Worm (Caenorhabditis elegans) whole organism, young adult: Measurements from ENCODE around the gene mlck-1.

Experiments
- B0261.1 ChIP-seq: sonication (generic microtip); optimal IDR thresholded peaks from 2 replicates; lab custom pipeline; 2016; ENCODE audit warnings: mild to moderate bottlenecking, missing genetic modification characterization, moderate library complexity, missing compliant biosample characterization
- D2030.7 ChIP-seq: fragments of 200-800 bp; sonication (Bioruptor generic); IDR thresholded peaks from 2 replicates; pipeline ENCODE4 v1.3.6; 2022; ENCODE audit warnings: missing genetic modification reagents, missing genetic modification characterization, missing compliant biosample characterization
- F23B12.7 ChIP-seq: sonication (generic microtip); optimal IDR thresholded peaks from 2 replicates; lab custom pipeline; 2017; ENCODE audit warnings: missing genetic modification characterization, mild to moderate bottlenecking, missing compliant biosample characterization, antibody characterized with exemption, moderate library complexity; ENCODE audit not compliant: insufficient read depth
- F39B2.1 ChIP-seq: fragments of 200-800 bp; sonication (Bioruptor generic); IDR thresholded peaks from 2 replicates; pipeline ENCODE4 v1.3.6; 2022; ENCODE audit warnings: missing genetic modification reagents, missing genetic modification characterization, missing compliant biosample characterization
- K11D2.4 ChIP-seq: fragments of 200-800 bp; sonication (Bioruptor generic); IDR thresholded peaks from 2 replicates; pipeline ENCODE4 v1.3.6; 2022; ENCODE audit warnings: missing genetic modification reagents, missing genetic modification characterization, missing compliant biosample characterization
- Y53G8AR.9 ChIP-seq: fragments of 200-800 bp; sonication (Bioruptor generic); conservative IDR thresholded peaks from 2 replicates; pipeline ENCODE4 v1.3.6; 2022; ENCODE audit warnings: missing genetic modification reagents, missing genetic modification characterization, missing compliant biosample characterization
- Y56A3A.18 ChIP-seq: fragments of 200-800 bp; sonication (Bioruptor generic); IDR thresholded peaks from 2 replicates; pipeline ENCODE4 v1.3.6; 2022; ENCODE audit warnings: missing genetic modification reagents, missing genetic modification characterization, missing compliant biosample characterization
- Y95B8A.8 ChIP-seq: fragments of 200-800 bp; sonication (Bioruptor generic); IDR thresholded peaks from 2 replicates; pipeline ENCODE4 v1.3.6; 2022; ENCODE audit warnings: missing genetic modification reagents, missing genetic modification characterization, missing compliant biosample characterization
- ZK185.1 ChIP-seq: sonication (generic microtip); optimal IDR thresholded peaks from 2 replicates; lab custom pipeline; 2016; ENCODE audit warnings: mild to moderate bottlenecking, missing genetic modification characterization, missing compliant biosample characterization; ENCODE audit not compliant: poor library complexity, severe bottlenecking
- ama-1 ChIP-seq, 3 experiments: fragments of 150-350 bp in 1 of 3; sonication (generic microtip) in 2 of 3; optimal IDR thresholded peaks; 2 replicates each; lab custom pipeline; 2014 to 2018; ENCODE audit warnings: missing biosample characterization in 2 of 3, missing genetic modification characterization in 2 of 3, missing genetic modification reagents in 2 of 3
- atf-7 ChIP-seq: sonication (generic microtip); optimal IDR thresholded peaks from 2 replicates; lab custom pipeline; 2017; ENCODE audit warnings: mild to moderate bottlenecking, missing genetic modification characterization, missing compliant biosample characterization
- ceh-40 ChIP-seq: fragments of 200-800 bp; sonication (Bioruptor generic); IDR thresholded peaks from 2 replicates; pipeline ENCODE4 v1.3.6; 2022; ENCODE audit warnings: missing genetic modification characterization, missing compliant biosample characterization
- ceh-58 ChIP-seq: fragments of 200-800 bp; sonication (Bioruptor generic); IDR thresholded peaks from 2 replicates; pipeline ENCODE4 v1.3.6; 2022; ENCODE audit warnings: missing genetic modification characterization, missing compliant biosample characterization
- chd-7 ChIP-seq: sonication (generic microtip); optimal IDR thresholded peaks from 2 replicates; lab custom pipeline; 2016; ENCODE audit warnings: mild to moderate bottlenecking, missing genetic modification characterization, moderate library complexity, missing compliant biosample characterization
- egl-44 ChIP-seq: fragments of 200-800 bp; sonication (Bioruptor generic); IDR thresholded peaks from 2 replicates; pipeline ENCODE4 v1.3.6; 2022; ENCODE audit warnings: missing genetic modification reagents, missing genetic modification characterization, missing compliant biosample characterization
- ets-4 ChIP-seq: fragments of 200-800 bp; sonication (Bioruptor generic); optimal IDR thresholded peaks from 2 replicates; lab custom pipeline; 2018; ENCODE audit warnings: mild to moderate bottlenecking, missing genetic modification characterization, missing compliant biosample characterization
- gei-17 ChIP-seq: fragments of 200-800 bp; sonication (Bioruptor generic); optimal IDR thresholded peaks from 2 replicates; lab custom pipeline; 2018; ENCODE audit warnings: mild to moderate bottlenecking, missing genetic modification characterization, missing compliant biosample characterization
- him-1 ChIP-seq: sonication (generic microtip); optimal IDR thresholded peaks from 2 replicates; lab custom pipeline; 2016; ENCODE audit warnings: missing genotype, missing genetic modification reagents, missing genetic modification characterization, missing compliant biosample characterization
- hlh-12 ChIP-seq: sonication (generic microtip); optimal IDR thresholded peaks from 2 replicates; lab custom pipeline; 2016; ENCODE audit warnings: missing genetic modification characterization, missing compliant biosample characterization
- hmg-1.2 ChIP-seq: fragments of 200-800 bp; sonication (Bioruptor generic); IDR thresholded peaks from 2 replicates; pipeline ENCODE4 v1.3.6; 2022; ENCODE audit warnings: missing genetic modification reagents, missing genetic modification characterization, missing compliant biosample characterization
- hrde-1 ChIP-seq: sonication (generic microtip); optimal IDR thresholded peaks from 2 replicates; lab custom pipeline; 2016; ENCODE audit warnings: missing genetic modification characterization, mild to moderate bottlenecking, missing compliant biosample characterization, moderate library complexity, missing genotype, missing genetic modification reagents, borderline replicate concordance
- lag-1 ChIP-seq: fragments of 200-800 bp; sonication (Bioruptor generic); IDR thresholded peaks from 2 replicates; pipeline ENCODE4 v1.3.6; 2022; ENCODE audit warnings: missing genetic modification reagents, missing genetic modification characterization, missing compliant biosample characterization
- lin-26 ChIP-seq: fragments of 200-800 bp; sonication (Bioruptor generic); IDR thresholded peaks from 2 replicates; pipeline ENCODE4 v1.3.6; 2022; ENCODE audit warnings: missing genetic modification reagents, missing genetic modification characterization, missing compliant biosample characterization
- madf-6 ChIP-seq: fragments of 200-800 bp; sonication (Bioruptor generic); IDR thresholded peaks from 2 replicates; pipeline ENCODE4 v1.3.6; 2022; ENCODE audit warnings: missing genetic modification reagents, missing genetic modification characterization, missing compliant biosample characterization
- mel-28 ChIP-seq: sonication (generic microtip); optimal IDR thresholded peaks from 2 replicates; lab custom pipeline; 2016; ENCODE audit warnings: borderline replicate concordance, mild to moderate bottlenecking, missing genetic modification characterization, missing compliant biosample characterization
- nhr-179 ChIP-seq: sonication (generic microtip); optimal IDR thresholded peaks from 2 replicates; lab custom pipeline; 2016; ENCODE audit warnings: mild to moderate bottlenecking, missing genetic modification characterization, missing compliant biosample characterization
- nhr-80 ChIP-seq: sonication (generic microtip); optimal IDR thresholded peaks from 2 replicates; lab custom pipeline; 2016; ENCODE audit warnings: missing genetic modification characterization, missing compliant biosample characterization
- pbrm-1 ChIP-seq: fragments of 200-800 bp; sonication (Bioruptor generic); IDR thresholded peaks from 2 replicates; pipeline ENCODE4 v1.3.6; 2022; ENCODE audit warnings: missing genetic modification reagents, missing genetic modification characterization, missing compliant biosample characterization
- rcor-1 ChIP-seq: fragments of 200-800 bp; sonication (Bioruptor generic); IDR thresholded peaks from 2 replicates; pipeline ENCODE4 v1.3.6; 2022; ENCODE audit warnings: missing genetic modification reagents, missing genetic modification characterization, missing compliant biosample characterization
- rec-8 ChIP-seq, 2 experiments: sonication (generic microtip); optimal IDR thresholded peaks; 2 replicates each; lab custom pipeline; 2016; ENCODE audit warnings: mild to moderate bottlenecking in 2 of 2, missing genetic modification characterization in 2 of 2, missing genetic modification reagents in 2 of 2, missing genotype in 2 of 2, missing biosample characterization in 1 of 2, missing compliant biosample characterization in 1 of 2, moderate library complexity in 1 of 2
- rpc-1 ChIP-seq, 2 experiments: fragments of 150-350 bp in 1 of 2; sonication (generic microtip) in 1 of 2; optimal IDR thresholded peaks; 2 replicates each; lab custom pipeline; 2014 to 2018; ENCODE audit warnings: missing biosample characterization in 1 of 2, missing genetic modification characterization in 1 of 2, missing genetic modification reagents in 1 of 2, missing genotype in 1 of 2
- sdz-38 ChIP-seq: sonication (generic microtip); optimal IDR thresholded peaks from 2 replicates; lab custom pipeline; 2016; ENCODE audit warnings: missing genotype, missing genetic modification characterization, missing compliant biosample characterization
- snpc-3.4 ChIP-seq: sonication (generic microtip); optimal IDR thresholded peaks from 2 replicates; lab custom pipeline; 2017; ENCODE audit warnings: missing genetic modification characterization, mild to moderate bottlenecking, missing compliant biosample characterization, antibody characterized with exemption, moderate library complexity, missing genotype, missing genetic modification reagents
- snpc-4 ChIP-seq, 5 experiments: fragments of 150-350 bp in 1 of 5; sonication (generic microtip) in 4 of 5; optimal IDR thresholded peaks; 2 replicates each; lab custom pipeline; 2014 to 2018; ENCODE audit warnings: missing genetic modification characterization in 5 of 5, missing biosample characterization in 3 of 5, antibody characterized with exemption in 2 of 5, mild to moderate bottlenecking in 2 of 5, missing compliant biosample characterization in 2 of 5, missing genotype in 2 of 5, moderate library complexity in 2 of 5, missing genetic modification reagents in 1 of 5
- tbp1 ChIP-seq: fragments of 200-800 bp; sonication (Bioruptor generic); optimal IDR thresholded peaks from 2 replicates; lab custom pipeline; 2018; ENCODE audit warnings: mild to moderate bottlenecking, missing genetic modification characterization, missing compliant biosample characterization
- unc-130 ChIP-seq: sonication (generic microtip); optimal IDR thresholded peaks from 2 replicates; lab custom pipeline; 2016; ENCODE audit warnings: missing genetic modification reagents, missing genetic modification characterization, missing compliant biosample characterization
- zim-3 ChIP-seq: sonication (generic microtip); optimal IDR thresholded peaks from 2 replicates; lab custom pipeline; 2017; ENCODE audit warnings: mild to moderate bottlenecking, missing genetic modification characterization, moderate library complexity, missing compliant biosample characterization
- ztf-18 ChIP-seq: sonication (generic microtip); optimal IDR thresholded peaks from 2 replicates; lab custom pipeline; 2016; ENCODE audit warnings: missing genotype, mild to moderate bottlenecking, missing genetic modification characterization, missing compliant biosample characterization
- ztf-25 ChIP-seq: fragments of 200-800 bp; sonication (Bioruptor generic); IDR thresholded peaks from 2 replicates; pipeline ENCODE4 v1.3.6; 2022; ENCODE audit warnings: missing genetic modification reagents, missing genetic modification characterization, missing compliant biosample characterization
- ztf-28 ChIP-seq: fragments of 200-800 bp; sonication (Bioruptor generic); IDR thresholded peaks from 2 replicates; pipeline ENCODE4 v1.3.6; 2022; ENCODE audit warnings: missing genetic modification reagents, missing genetic modification characterization, missing compliant biosample characterization

mlck-1 gene

DNA sequence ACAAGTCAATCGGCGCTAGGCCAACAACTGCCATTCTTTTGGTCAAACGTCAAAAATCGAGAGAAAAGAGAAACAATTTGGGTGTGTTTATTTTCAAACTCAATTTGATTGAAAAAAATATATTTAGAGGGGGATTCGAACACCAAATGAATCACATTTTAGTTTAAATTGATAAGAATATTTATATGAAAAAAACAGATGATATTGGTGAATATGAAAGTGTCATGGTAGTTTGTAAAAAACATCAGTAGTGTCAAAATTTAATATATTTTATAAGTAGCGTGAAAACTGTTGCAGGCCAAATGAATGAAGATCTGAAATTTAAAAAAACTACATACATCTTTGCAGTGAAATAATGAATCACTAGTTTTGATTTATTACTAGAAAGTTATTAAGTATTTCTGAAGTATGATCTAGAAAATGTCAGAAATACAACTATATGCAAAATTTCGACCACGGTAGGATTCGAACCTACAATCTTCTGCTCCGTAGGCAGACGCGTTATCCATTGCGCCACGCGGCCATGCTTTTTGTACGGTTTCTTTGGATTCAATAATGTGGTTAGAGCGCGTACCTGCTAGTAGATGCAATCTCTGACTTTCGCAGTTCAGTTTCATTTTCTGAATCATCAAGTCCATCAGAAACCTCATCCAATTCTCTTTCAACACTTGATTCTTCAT is 51.5 kb downstream of the mlck-1 start, which contains the start of gene F19C6.4:
Gene F19C6.4 (minus strand): TSS at position 51 of the 680 bp plus-strand sequence.
- TF ChIP-seq rcor-1 (0 out of 2 replicates have a peak, but pooled peaks have one; percentile 40), pbrm-1 (peak; percentile 75; the same call in 1 of the 2 replicates), Y95B8A.8 (GFP tag; lab: Robert Waterston, UW) (no peak), ztf-25 (GFP tag; lab: Robert Waterston, UW) (0 out of 2 replicates have a peak, but pooled peaks have one; percentile 62), hlh-12 (tag; lab: Kevin White, UChicago) (peak; percentile 10), nhr-179 (tag; lab: Kevin White, UChicago) (peak; percentile 47), snpc-3.4 (peak; percentile 37), gei-17 (GFP tag; lab: Kevin White, UChicago) (no peak), zim-3 (no peak), F39B2.1 (GFP tag; lab: Robert Waterston, UW) (0 out of 2 replicates have a peak, but pooled peaks have one; percentile 48), sdz-38 (tag; lab: Kevin White, UChicago) (no peak), ama-1 (optimal IDR thresholded peaks at IDR 0.05; lab: Kevin White, UChicago) (no peak), ama-1 (GFP tag; optimal IDR thresholded peaks at IDR 0.05; lab: Kevin White, UChicago) (peak in 1 of 2 experiments; percentile 60), ceh-58 (GFP tag; lab: Robert Waterston, UW) (no peak), tbp1 (peak; percentile 90), lag-1 (GFP tag; lab: Robert Waterston, UW) (no peak), ceh-40 (GFP tag; lab: Robert Waterston, UW) (peak; percentile 77), F23B12.7 (tag; lab: Kevin White, UChicago) (no peak), atf-7 (no peak), unc-130 (GFP tag; lab: Kevin White, UChicago) (peak; percentile 43), rpc-1 (optimal IDR thresholded peaks at IDR 0.05; lab: Kevin White, UChicago) (peak; percentile 84), rpc-1 (tag; optimal IDR thresholded peaks at IDR 0.05; lab: Kevin White, UChicago) (peak; percentile 91), chd-7 (tag; lab: Kevin White, UChicago) (peak; percentile 10), Y56A3A.18 (GFP tag; lab: Robert Waterston, UW) (peak; percentile 79), K11D2.4 (no peak), snpc-4 (GFP tag; optimal IDR thresholded peaks at IDR 0.05; lab: Kevin White, UChicago) (peak; percentile 56), snpc-4 (tag; optimal IDR thresholded peaks at IDR 0.05; lab: Kevin White, UChicago) (no peak), egl-44 (GFP tag; lab: Robert Waterston, UW) (peak; percentile 54; the same call in 1 of the 2 replicates), ztf-28 (GFP tag; lab: Robert Waterston, UW) (0 out of 2 replicates have a peak, but pooled peaks have one; percentile 45), hrde-1 (peak; percentile 35), him-1 (tag; lab: Kevin White, UChicago) (peak; percentile 91), B0261.1 (tag; lab: Kevin White, UChicago) (peak; percentile 82), nhr-80 (tag; lab: Kevin White, UChicago) (peak; percentile 11), lin-26 (GFP tag; lab: Robert Waterston, UW) (peak; percentile 78), ets-4 (GFP tag; lab: Kevin White, UChicago) (no peak), Y53G8AR.9 (GFP tag; lab: Robert Waterston, UW) (no peak), mel-28 (tag; lab: Kevin White, UChicago) (no peak), ztf-18 (peak; percentile 31), rec-8 (tag; optimal IDR thresholded peaks at IDR 0.05; lab: Kevin White, UChicago) (peak in 1 of 2 experiments; percentile 65), D2030.7 (GFP tag; lab: Robert Waterston, UW) (peak; percentile 76), hmg-1.2 (GFP tag; lab: Robert Waterston, UW) (peak; percentile 60), ZK185.1 (peak; percentile 45), madf-6 (GFP tag; lab: Robert Waterston, UW) (no peak)
